Fruit fly (Drosophila melanogaster) whole organism, embryonic: ENCODE results near the gene Tfb4.
A peak's percentile ranks its signal among the peaks of the same experiment; 100 is the strongest.

Experiments
- Bgb ChIP-seq: fragments of 200-800 bp; sonication (Bioruptor generic); IDR thresholded peaks from 2 replicates; pipeline ENCODE4 v1.3.6; 2022; ENCODE audit warnings: missing biosample characterization, missing genetic modification characterization; ENCODE audit not compliant: partially characterized antibody
- CG11456 ChIP-seq: fragments of 200-800 bp; sonication (Bioruptor generic); IDR thresholded peaks from 3 replicates; pipeline ENCODE4 v1.3.6; 2022; ENCODE audit warnings: missing biosample characterization, missing genetic modification characterization
- CG13775 ChIP-seq: fragments of 200-800 bp; sonication (Bioruptor generic); optimal IDR thresholded peaks from 3 replicates; lab custom pipeline; 2017; ENCODE audit warnings: missing biosample characterization, mild to moderate bottlenecking, missing genetic modification characterization
- CG6689 ChIP-seq: fragments of 200-800 bp; sonication (Bioruptor generic); IDR thresholded peaks from 2 replicates; pipeline ENCODE4 v1.3.6; 2022; ENCODE audit warnings: missing biosample characterization, missing genetic modification characterization
- CoRest ChIP-seq: fragments of 200-800 bp; sonication (Bioruptor generic); optimal IDR thresholded peaks from 3 replicates; lab custom pipeline; 2018; ENCODE audit warnings: missing biosample characterization, mild to moderate bottlenecking, missing genetic modification characterization, moderate library complexity
- Deaf1 ChIP-seq: fragments of 200-800 bp; optimal IDR thresholded peaks from 3 replicates; lab custom pipeline; 2019; ENCODE audit warnings: missing biosample characterization, mild to moderate bottlenecking, missing genetic modification characterization, moderate library complexity
- Fer1 ChIP-seq: fragments of 200-800 bp; sonication (Bioruptor generic); optimal IDR thresholded peaks from 2 replicates; lab custom pipeline; 2017; ENCODE audit warnings: missing biosample characterization, mild to moderate bottlenecking, missing genetic modification characterization
- Nf-YC ChIP-seq: fragments of 200-800 bp; optimal IDR thresholded peaks from 3 replicates; lab custom pipeline; 2019; ENCODE audit warnings: missing biosample characterization, mild to moderate bottlenecking, missing genetic modification characterization, moderate library complexity
- Oaz ChIP-seq: fragments of 200-800 bp; sonication (Bioruptor generic); IDR thresholded peaks from 2 replicates; pipeline ENCODE4 v1.3.6; 2022; ENCODE audit warnings: missing biosample characterization, missing genetic modification characterization
- Pdp1 ChIP-seq, 2 experiments: fragments of 200-800 bp; sonication (Bioruptor generic); optimal IDR thresholded peaks; 3 replicates each; lab custom pipeline; 2016; ENCODE audit warnings: missing biosample characterization in 2 of 2, missing genetic modification characterization in 2 of 2, mild to moderate bottlenecking in 1 of 2, moderate library complexity in 1 of 2
- Rfx ChIP-seq: fragments of 200-800 bp; sonication (Bioruptor generic); IDR thresholded peaks from 2 replicates; pipeline ENCODE4 v1.3.6; 2022; ENCODE audit warnings: missing biosample characterization, missing genetic modification characterization
- Trl ChIP-seq, 3 experiments: fragments of >200 bp in 2 of 3; fragments of 200-800 bp in 1 of 3; sonication (Bioruptor generic) in 1 of 3; optimal IDR thresholded peaks; 2 replicates in 1 of 3; 3 replicates in 2 of 3; lab custom pipeline; 2016 to 2017; ENCODE audit warnings: missing biosample characterization in 1 of 3, missing genetic modification characterization in 1 of 3
- ato ChIP-seq: fragments of 200-800 bp; sonication (Bioruptor generic); IDR thresholded peaks from 2 replicates; pipeline ENCODE4 v1.3.6; 2022; ENCODE audit warnings: missing biosample characterization, missing genetic modification characterization; ENCODE audit not compliant: partially characterized antibody
- ci ChIP-seq: fragments of 200-800 bp; sonication (Bioruptor generic); IDR thresholded peaks from 3 replicates; pipeline ENCODE4 v1.3.6; 2022; ENCODE audit warnings: missing biosample characterization, missing genetic modification characterization
- dan ChIP-seq: fragments of 200-800 bp; sonication (Bioruptor generic); IDR thresholded peaks from 2 replicates; pipeline ENCODE4 v1.3.6; 2022; ENCODE audit warnings: missing biosample characterization, missing genetic modification characterization
- eyg ChIP-seq: fragments of 200-800 bp; sonication (Bioruptor generic); optimal IDR thresholded peaks from 3 replicates; lab custom pipeline; 2016; ENCODE audit warnings: missing biosample characterization, missing genetic modification characterization
- ham ChIP-seq: fragments of 200-800 bp; sonication (Bioruptor generic); IDR thresholded peaks from 2 replicates; pipeline ENCODE4 v1.3.6; 2022; ENCODE audit warnings: missing biosample characterization, missing genetic modification characterization
- nom ChIP-seq: fragments of 200-800 bp; sonication (Bioruptor generic); optimal IDR thresholded peaks from 2 replicates; lab custom pipeline; 2017; ENCODE audit warnings: missing biosample characterization, missing genetic modification characterization, mild to moderate bottlenecking, moderate library complexity, missing genetic modification reagents
- sr ChIP-seq: fragments of 200-800 bp; sonication (Bioruptor generic); IDR thresholded peaks from 3 replicates; pipeline ENCODE4 v1.3.6; 2022; ENCODE audit warnings: missing biosample characterization, missing genetic modification characterization
- unc-4 ChIP-seq: fragments of 200-800 bp; sonication (Bioruptor generic); IDR thresholded peaks from 2 replicates; pipeline ENCODE4 v1.3.6; 2022; ENCODE audit warnings: missing biosample characterization, missing genetic modification characterization; ENCODE audit not compliant: partially characterized antibody
- z ChIP-seq: fragments of 200-800 bp; sonication (Bioruptor generic); IDR thresholded peaks from 3 replicates; pipeline ENCODE4 v1.3.6; 2022; ENCODE audit warnings: missing biosample characterization, missing genetic modification characterization

Tfb4 gene

dm6 chr2L:1102349-1102748, 48.1 kb downstream of the Tfb4 start, which contains the start of gene CG4629 (continued):
- TF ChIP-seq Oaz (GFP tag; lab: Robert Waterston, UW) (no peak), sr (GFP tag; lab: Robert Waterston, UW) (peak; percentile 97), Pdp1 (GFP tag; optimal IDR thresholded peaks at IDR 0.05; lab: Kevin White, UChicago) (peak in 1 of 2 experiments; percentile 2), ato (GFP tag; lab: Robert Waterston, UW) (peak; percentile 26; the same call in 1 of the 2 replicates), CoRest (no peak), nom (GFP tag; lab: Kevin White, UChicago) (peak; percentile 39), Trl (optimal IDR thresholded peaks at IDR 0.05; lab: Kevin White, UChicago) (peak in 1 of 2 experiments; percentile 53), Trl (GFP tag; optimal IDR thresholded peaks at IDR 0.05; lab: Kevin White, UChicago) (no peak), Deaf1 (peak; percentile 96), ci (peak; percentile 52; the same call in 2 of the 3 replicates), CG6689 (GFP tag; lab: Robert Waterston, UW) (0 out of 2 replicates have a peak, but pooled peaks have one; percentile 11), Rfx (GFP tag; lab: Robert Waterston, UW) (peak; percentile 39; the same call in 1 of the 2 replicates), dan (no peak), ham (GFP tag; lab: Robert Waterston, UW) (no peak), unc-4 (0 out of 2 replicates have a peak, but pooled peaks have one; percentile 22), eyg (GFP tag; lab: Kevin White, UChicago) (peak; percentile 21), z (GFP tag; lab: Robert Waterston, UW) (peak; percentile 96), Fer1 (GFP tag; lab: Kevin White, UChicago) (peak; percentile 14), Bgb (GFP tag; lab: Robert Waterston, UW) (peak; percentile 53; the same call in 1 of the 2 replicates), Nf-YC (tag; lab: Kevin White, UChicago) (peak; percentile 38), CG11456 (0 out of 3 replicates have a peak, but pooled peaks have one; percentile 43), CG13775 (no peak)
- TF ChIP-seq, all 482 proteins: peak for 36
